Fruit fly (Drosophila melanogaster) whole organism, prepupa: ENCODE data around the gene CG5611.

Source experiments
- CG10669 ChIP-seq: fragments of 200-800 bp; sonication (Bioruptor generic); optimal IDR thresholded peaks from 3 replicates; lab custom pipeline; 2018; ENCODE audit warnings: missing biosample characterization, mild to moderate bottlenecking, missing genetic modification characterization, moderate library complexity
- CG11294 ChIP-seq: fragments of 200-800 bp; sonication (Bioruptor generic); IDR thresholded peaks from 2 replicates; pipeline ENCODE4 v1.3.6; 2022; ENCODE audit warnings: missing biosample characterization, missing genetic modification characterization
- CG15336 ChIP-seq: fragments of 200-800 bp; sonication (Bioruptor generic); IDR thresholded peaks from 2 replicates; pipeline ENCODE4 v1.3.6; 2022; ENCODE audit warnings: missing biosample characterization, missing genetic modification characterization
- CG1621 ChIP-seq: fragments of 200-800 bp; sonication (Bioruptor generic); optimal IDR thresholded peaks from 3 replicates; lab custom pipeline; 2018; ENCODE audit warnings: missing biosample characterization, mild to moderate bottlenecking, missing genetic modification characterization
- CG16779 ChIP-seq: fragments of 200-800 bp; sonication (Bioruptor generic); optimal IDR thresholded peaks from 3 replicates; lab custom pipeline; 2017; ENCODE audit warnings: missing biosample characterization, mild to moderate bottlenecking, missing genetic modification characterization
- CG3032 ChIP-seq: fragments of 200-800 bp; optimal IDR thresholded peaks from 2 replicates; lab custom pipeline; 2019; ENCODE audit warnings: missing biosample characterization, mild to moderate bottlenecking, missing genetic modification characterization, moderate library complexity
- CG31627 ChIP-seq: fragments of 200-800 bp; sonication (Bioruptor generic); optimal IDR thresholded peaks from 3 replicates; lab custom pipeline; 2016; ENCODE audit warnings: missing biosample characterization, missing genetic modification characterization
- CG32006 ChIP-seq: fragments of 200-800 bp; sonication (Bioruptor generic); optimal IDR thresholded peaks from 3 replicates; lab custom pipeline; 2017; ENCODE audit warnings: missing biosample characterization, mild to moderate bottlenecking, missing genetic modification characterization
- CG34406 ChIP-seq: fragments of 200-800 bp; sonication (Bioruptor generic); optimal IDR thresholded peaks from 3 replicates; lab custom pipeline; 2016; ENCODE audit warnings: missing biosample characterization, missing genetic modification characterization
- CG4318 ChIP-seq: fragments of 200-800 bp; sonication (Bioruptor generic); optimal IDR thresholded peaks from 3 replicates; lab custom pipeline; 2017; ENCODE audit warnings: missing biosample characterization, mild to moderate bottlenecking, missing genetic modification characterization
- CG6163 ChIP-seq: fragments of 200-800 bp; sonication (Bioruptor generic); IDR thresholded peaks from 3 replicates; pipeline ENCODE4 v1.3.6; 2022; ENCODE audit warnings: missing biosample characterization, missing genetic modification characterization
- CG6276 ChIP-seq: fragments of 200-800 bp; sonication (Bioruptor generic); optimal IDR thresholded peaks from 2 replicates; lab custom pipeline; 2017; ENCODE audit warnings: missing biosample characterization, mild to moderate bottlenecking, missing genetic modification characterization
- CG6854 ChIP-seq: fragments of 200-800 bp; sonication (Bioruptor generic); optimal IDR thresholded peaks from 2 replicates; lab custom pipeline; 2017; ENCODE audit warnings: missing biosample characterization, mild to moderate bottlenecking, missing genetic modification characterization
- CG7368 ChIP-seq: fragments of 200-800 bp; sonication (Bioruptor generic); optimal IDR thresholded peaks from 3 replicates; lab custom pipeline; 2016; ENCODE audit warnings: missing biosample characterization, missing genetic modification characterization
- CG8319 ChIP-seq: fragments of 200-800 bp; sonication (Bioruptor generic); optimal IDR thresholded peaks from 3 replicates; lab custom pipeline; 2016; ENCODE audit warnings: missing biosample characterization, missing genetic modification characterization
- CG8632 ChIP-seq: fragments of 200-800 bp; sonication (Bioruptor generic); optimal IDR thresholded peaks from 3 replicates; lab custom pipeline; 2016; ENCODE audit warnings: missing biosample characterization, missing genetic modification characterization
- Eip75B ChIP-seq: fragments of 200-800 bp; sonication (Bioruptor generic); optimal IDR thresholded peaks from 3 replicates; lab custom pipeline; 2016; ENCODE audit warnings: missing biosample characterization, missing genetic modification characterization
- Eip78C ChIP-seq: fragments of 200-800 bp; sonication (Bioruptor generic); peaks from one replicate; lab custom pipeline; 2016; ENCODE audit warnings: missing biosample characterization, missing genetic modification characterization
- Eip93F ChIP-seq: fragments of 200-800 bp; sonication (Bioruptor generic); optimal IDR thresholded peaks from 2 replicates; lab custom pipeline; 2016; ENCODE audit warnings: missing biosample characterization, mild to moderate bottlenecking, missing genetic modification characterization
- Ets96B ChIP-seq: fragments of 200-800 bp; optimal IDR thresholded peaks from 2 replicates; lab custom pipeline; 2019; ENCODE audit warnings: missing biosample characterization, mild to moderate bottlenecking, missing genetic modification characterization, moderate library complexity
- Hr38 ChIP-seq: sonication (Bioruptor generic); optimal IDR thresholded peaks from 2 replicates; lab custom pipeline; 2016; ENCODE audit warnings: missing biosample characterization, missing genetic modification characterization
- Hr39 ChIP-seq: fragments of 200-800 bp; sonication (Bioruptor generic); optimal IDR thresholded peaks from 2 replicates; lab custom pipeline; 2016; ENCODE audit warnings: missing biosample characterization, missing genetic modification characterization
- Hr4 ChIP-seq: fragments of 200-800 bp; sonication (Bioruptor generic); optimal IDR thresholded peaks from 3 replicates; lab custom pipeline; 2016; ENCODE audit warnings: missing biosample characterization, missing genetic modification characterization
- Met ChIP-seq: fragments of 200-800 bp; sonication (Bioruptor generic); optimal IDR thresholded peaks from 3 replicates; lab custom pipeline; 2016; ENCODE audit warnings: missing biosample characterization, missing genetic modification characterization
- OdsH ChIP-seq: fragments of 200-800 bp; sonication (Bioruptor generic); optimal IDR thresholded peaks from 3 replicates; lab custom pipeline; 2016; ENCODE audit warnings: missing biosample characterization, missing genetic modification characterization
- Smox ChIP-seq: fragments of 200-800 bp; sonication (Bioruptor generic); optimal IDR thresholded peaks from 3 replicates; lab custom pipeline; 2016; ENCODE audit warnings: missing biosample characterization, missing genetic modification characterization
- Sox15 ChIP-seq: fragments of 200-800 bp; sonication (Bioruptor generic); optimal IDR thresholded peaks from 3 replicates; lab custom pipeline; 2016; ENCODE audit warnings: missing biosample characterization, missing genetic modification characterization
- achi ChIP-seq: fragments of 200-800 bp; sonication (Bioruptor generic); optimal IDR thresholded peaks from 3 replicates; lab custom pipeline; 2016; ENCODE audit warnings: missing biosample characterization, missing genetic modification characterization
- acj6 ChIP-seq: fragments of 200-800 bp; sonication (Bioruptor generic); optimal IDR thresholded peaks from 3 replicates; lab custom pipeline; 2016; ENCODE audit warnings: missing biosample characterization, missing genetic modification characterization
- cyc ChIP-seq: fragments of 200-800 bp; sonication (Bioruptor generic); optimal IDR thresholded peaks from 3 replicates; lab custom pipeline; 2016; ENCODE audit warnings: missing biosample characterization, missing genetic modification characterization
- dsx ChIP-seq: fragments of 200-800 bp; optimal IDR thresholded peaks from 3 replicates; lab custom pipeline; 2019; ENCODE audit warnings: missing biosample characterization, mild to moderate bottlenecking, missing genetic modification characterization, moderate library complexity; ENCODE audit not compliant: poor library complexity, severe bottlenecking
- eg ChIP-seq: fragments of 200-800 bp; sonication (Bioruptor generic); IDR thresholded peaks from 3 replicates; pipeline ENCODE4 v1.3.6; 2022; ENCODE audit warnings: missing biosample characterization, missing genetic modification characterization
- fd59A ChIP-seq: fragments of 200-800 bp; sonication (Bioruptor generic); optimal IDR thresholded peaks from 2 replicates; lab custom pipeline; 2017; ENCODE audit warnings: missing biosample characterization, mild to moderate bottlenecking, missing genetic modification characterization, missing genetic modification reagents
- fd85E ChIP-seq: fragments of 200-800 bp; sonication (Bioruptor generic); optimal IDR thresholded peaks from 3 replicates; lab custom pipeline; 2016; ENCODE audit warnings: missing biosample characterization, missing genetic modification characterization
- fkh ChIP-seq: fragments of 200-800 bp; sonication (Bioruptor generic); optimal IDR thresholded peaks from 3 replicates; lab custom pipeline; 2017; ENCODE audit warnings: missing biosample characterization, mild to moderate bottlenecking, missing genetic modification characterization, moderate library complexity
- lz ChIP-seq: fragments of 200-800 bp; sonication (Bioruptor generic); optimal IDR thresholded peaks from 3 replicates; lab custom pipeline; 2016; ENCODE audit warnings: missing biosample characterization, missing genetic modification characterization
- pdm3 ChIP-seq: fragments of 200-800 bp; sonication (Bioruptor generic); optimal IDR thresholded peaks from 3 replicates; lab custom pipeline; 2016; ENCODE audit warnings: missing biosample characterization, missing genetic modification characterization
- spab ChIP-seq: fragments of 200-800 bp; sonication (Bioruptor generic); optimal IDR thresholded peaks from 2 replicates; lab custom pipeline; 2017; ENCODE audit warnings: missing biosample characterization, mild to moderate bottlenecking, missing genetic modification characterization, missing genetic modification reagents
- svp ChIP-seq: fragments of 200-800 bp; sonication (Bioruptor generic); peaks from one replicate; lab custom pipeline; 2016; ENCODE audit warnings: missing biosample characterization, missing genetic modification characterization
- topi ChIP-seq: fragments of 200-800 bp; sonication (Bioruptor generic); optimal IDR thresholded peaks from 3 replicates; lab custom pipeline; 2016; ENCODE audit warnings: missing biosample characterization, missing genetic modification characterization
- vri ChIP-seq: fragments of 200-800 bp; sonication (Bioruptor generic); optimal IDR thresholded peaks from 3 replicates; lab custom pipeline; 2016; ENCODE audit warnings: missing biosample characterization, mild to moderate bottlenecking, missing genetic modification characterization

Gene CG5611

DNA sequence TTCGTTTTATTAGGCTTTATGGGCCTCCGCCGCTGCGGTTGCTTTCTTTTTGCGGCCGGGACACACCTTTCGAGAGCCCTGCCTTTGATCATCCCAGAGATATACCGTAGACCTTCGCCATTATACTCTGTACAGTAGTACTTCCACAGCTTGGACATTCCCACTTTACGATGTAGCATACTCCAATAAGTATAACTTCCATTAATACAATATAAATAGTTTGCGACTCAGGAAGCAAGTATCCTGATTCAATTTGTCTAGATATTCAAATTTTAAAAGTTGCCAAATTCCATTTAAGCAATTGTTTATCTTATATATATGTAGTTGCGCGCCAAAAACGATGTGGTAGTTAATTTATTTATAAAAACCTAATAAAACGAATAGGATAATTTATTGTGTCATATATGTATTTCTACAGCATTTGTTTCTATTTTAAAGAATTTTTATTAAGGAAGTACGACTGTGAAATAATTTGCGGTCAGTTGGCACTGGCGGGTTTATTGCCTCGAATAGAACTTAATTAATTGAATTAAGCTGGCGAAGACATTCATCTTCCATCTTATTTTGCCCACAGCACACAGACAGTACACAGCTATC, 1.5 kb upstream of the CG5611 start:
- TF ChIP-seq Hr39 (GFP tag; lab: Kevin White, UChicago) (no peak), Met (peak; percentile 6), CG4318 (no peak), CG1621 (tag; lab: Kevin White, UChicago) (no peak), CG6854 (no peak), CG8319 (GFP tag; lab: Kevin White, UChicago) (no peak), Eip78C (peak; percentile 85), topi (GFP tag; lab: Kevin White, UChicago) (peak; percentile 9), Sox15 (no peak), CG34406 (GFP tag; lab: Kevin White, UChicago) (no peak), lz (no peak), CG31627 (GFP tag; lab: Kevin White, UChicago) (no peak), pdm3 (GFP tag; lab: Kevin White, UChicago) (peak; percentile 11), CG16779 (tag; lab: Kevin White, UChicago) (no peak), svp (GFP tag; lab: Kevin White, UChicago) (peak; percentile 58), CG7368 (GFP tag; lab: Kevin White, UChicago) (no peak), achi (GFP tag; lab: Kevin White, UChicago) (no peak), fd85E (GFP tag; lab: Kevin White, UChicago) (no peak)

DNA sequence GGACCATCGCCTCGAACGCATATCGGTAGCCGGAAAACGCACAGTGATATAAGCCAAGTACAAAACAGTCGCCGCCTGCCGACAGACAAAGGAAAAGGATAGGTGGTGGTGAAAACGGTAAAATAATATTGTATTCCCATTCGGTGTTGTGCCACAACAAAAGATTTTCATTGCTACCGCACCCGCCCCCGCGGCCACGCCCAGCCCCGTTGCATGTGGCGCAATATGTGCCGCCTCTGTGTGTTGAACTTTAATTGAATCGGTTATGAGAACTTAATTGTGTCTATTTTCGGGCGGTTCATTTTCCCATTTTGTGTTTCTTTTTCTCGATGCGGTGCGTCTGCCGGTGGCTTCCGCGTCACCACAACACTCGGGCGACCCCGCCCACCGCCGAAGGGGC, 860 bp upstream of the CG5611 start:
- TF ChIP-seq CG10669 (GFP tag; lab: Kevin White, UChicago) (no peak), CG7368 (GFP tag; lab: Kevin White, UChicago) (no peak), spab (no peak)

DNA sequence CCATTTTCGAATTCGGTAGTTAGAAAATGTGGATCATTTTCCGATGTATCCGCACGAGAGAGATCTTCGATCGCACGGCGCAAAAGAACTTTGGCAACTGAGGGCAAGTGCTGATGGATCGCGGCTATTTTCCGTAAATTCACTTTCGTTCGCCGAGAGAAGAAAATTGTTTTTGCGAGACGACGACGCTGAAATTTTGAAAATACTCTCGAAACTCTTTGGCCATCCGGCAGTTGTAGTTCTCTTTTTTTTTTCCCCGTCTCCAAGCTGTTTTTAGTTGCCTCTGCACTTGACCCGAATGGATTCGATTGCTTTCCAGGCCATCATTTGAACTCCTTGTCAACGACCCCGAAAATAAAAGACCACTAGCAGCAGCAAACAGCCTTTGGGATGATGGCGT, 9.9 kb downstream of the CG5611 start, which contains the start of gene CG5612:
Gene CG5612 (minus strand): TSS at position 101 of the 400 bp plus-strand sequence.
- TF ChIP-seq Ets96B: no peak
- TF ChIP-seq CG3032 (tag; lab: Kevin White, UChicago): no peak
- TF ChIP-seq fkh (GFP tag; lab: Kevin White, UChicago): no peak
- no peak for TF ChIP-seq CG6276
- no peak for TF ChIP-seq Eip78C
- TF ChIP-seq eg (GFP tag; lab: Robert Waterston, UW): no peak
- no peak for TF ChIP-seq acj6 (GFP tag; lab: Kevin White, UChicago)
- TF ChIP-seq CG4318: no peak
- no peak for TF ChIP-seq topi (GFP tag; lab: Kevin White, UChicago)
- TF ChIP-seq spab: no peak
- no peak for TF ChIP-seq CG31627 (GFP tag; lab: Kevin White, UChicago)
- TF ChIP-seq dsx (GFP tag; lab: Kevin White, UChicago): no peak
- no peak for TF ChIP-seq CG32006 (GFP tag; lab: Kevin White, UChicago)
- TF ChIP-seq CG15336 (GFP tag; lab: Robert Waterston, UW): no peak
- no peak for TF ChIP-seq CG11294 (GFP tag; lab: Robert Waterston, UW)
- TF ChIP-seq Hr38 (GFP tag; lab: Kevin White, UChicago): no peak
- TF ChIP-seq OdsH (GFP tag; lab: Kevin White, UChicago): no peak
- TF ChIP-seq Hr4 (GFP tag; lab: Kevin White, UChicago): no peak

DNA sequence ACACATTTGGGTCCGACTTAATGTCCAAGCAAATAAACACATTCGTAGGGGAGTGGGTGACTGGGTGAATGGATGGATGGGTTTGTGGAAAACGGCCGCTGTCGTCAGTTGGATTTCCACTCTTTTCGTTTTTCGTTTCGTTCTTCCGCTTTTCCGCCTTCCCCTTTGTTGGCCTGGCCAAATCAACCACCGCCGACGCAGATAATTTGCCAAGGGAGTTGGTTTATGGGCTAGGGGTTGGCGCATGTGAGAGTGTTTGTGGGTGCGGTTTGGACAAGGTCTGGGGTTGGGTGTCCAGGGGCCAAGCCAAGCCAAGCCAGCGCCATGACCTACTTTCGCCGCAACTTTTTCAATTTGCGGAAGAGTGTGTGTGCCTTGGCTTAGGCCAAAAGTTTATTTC, 12.9 kb downstream of the CG5611 start:
- TF ChIP-seq fd59A (GFP tag; lab: Kevin White, UChicago): no peak
- no peak for TF ChIP-seq CG4318

DNA sequence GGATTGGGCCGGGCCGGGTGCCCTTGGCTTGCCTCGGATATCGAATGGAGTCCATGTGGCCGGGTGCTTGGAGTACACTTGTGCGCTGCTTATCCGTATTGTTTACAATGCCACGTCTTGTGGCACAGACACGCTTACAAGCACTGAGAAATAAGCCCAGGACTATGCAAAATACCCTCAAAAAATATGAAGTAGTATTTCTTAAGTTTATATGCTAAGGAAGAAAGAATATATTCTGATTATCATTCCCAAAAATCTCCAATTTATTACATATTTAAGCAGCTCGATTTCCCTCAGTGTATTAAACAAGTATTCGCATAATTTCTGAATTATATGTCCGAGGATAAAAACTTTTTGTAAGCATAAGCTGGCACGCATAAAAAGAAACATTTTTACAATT, 14.0 kb downstream of the CG5611 start:
- no peak for TF ChIP-seq vri (GFP tag; lab: Kevin White, UChicago)
- TF ChIP-seq spab: peak; percentile 10
- peak; percentile 53 for TF ChIP-seq Eip78C
- no peak for TF ChIP-seq CG34406 (GFP tag; lab: Kevin White, UChicago)
- TF ChIP-seq CG7368 (GFP tag; lab: Kevin White, UChicago): no peak
- peak; percentile 4 for TF ChIP-seq Smox (GFP tag; lab: Kevin White, UChicago)
- TF ChIP-seq CG6163: 0 out of 3 replicates have a peak, but pooled peaks have one; percentile 24
- TF ChIP-seq CG6276: no peak
- TF ChIP-seq Met: peak; percentile 7
- peak; percentile 3 for TF ChIP-seq fd59A (GFP tag; lab: Kevin White, UChicago)
- peak; percentile 17 for TF ChIP-seq pdm3 (GFP tag; lab: Kevin White, UChicago)
- peak; percentile 39 for TF ChIP-seq svp (GFP tag; lab: Kevin White, UChicago)
- TF ChIP-seq Eip75B (GFP tag; lab: Kevin White, UChicago): peak; percentile 10
- no peak for TF ChIP-seq CG8632 (GFP tag; lab: Kevin White, UChicago)
- no peak for TF ChIP-seq Eip93F (GFP tag; lab: Kevin White, UChicago)
- TF ChIP-seq cyc (GFP tag; lab: Kevin White, UChicago): peak; percentile 19
- no peak for TF ChIP-seq CG15336 (GFP tag; lab: Robert Waterston, UW)
- peak; percentile 25 for TF ChIP-seq OdsH (GFP tag; lab: Kevin White, UChicago)
